Fruit fly (Drosophila melanogaster) S2 (cell line): Measurements from ENCODE around the gene Teh4.

Experiments used
- CG8478 ChIP-seq: fragments of >200 bp; optimal IDR thresholded peaks from 2 replicates; lab custom pipeline; 2018
- CTCF ChIP-seq, 2 experiments: fragments of >200 bp; optimal IDR thresholded peaks; 2 replicates each; lab custom pipeline; 2018

dm6 chr3L:4167353-4167842, 10.7 kb downstream of the Teh4 start, which contains the start of gene mas:
- no peak for TF ChIP-seq CTCF (optimal IDR thresholded peaks at IDR 0.05; lab: Kevin White, UChicago)
- TF ChIP-seq CG8478 (lab: Kevin White, UChicago) = no peak
